Worm (Caenorhabditis elegans) whole organism, midembryonic: ENCODE results near the gene ZK945.7.

Experiments used
- T22C8.4 ChIP-seq: fragments of 200-800 bp; sonication (Bioruptor generic); IDR thresholded peaks from 2 replicates; pipeline ENCODE4 v1.3.6; 2022; ENCODE audit warnings: missing genetic modification characterization, missing compliant biosample characterization
- cog-1 ChIP-seq: sonication (generic microtip); optimal IDR thresholded peaks from 2 replicates; lab custom pipeline; 2016; ENCODE audit warnings: missing genetic modification characterization, missing compliant biosample characterization
- flt-1 ChIP-seq: fragments of 200-800 bp; sonication (Bioruptor generic); IDR thresholded peaks from 2 replicates; pipeline ENCODE4 v1.3.6; 2022; ENCODE audit warnings: missing genetic modification characterization, missing compliant biosample characterization
- klf-2 ChIP-seq: fragments of 200-800 bp; sonication (Bioruptor generic); conservative IDR thresholded peaks from 2 replicates; pipeline ENCODE4 v1.3.6; 2022; ENCODE audit warnings: missing genetic modification reagents, missing genetic modification characterization, missing compliant biosample characterization
- med-1 ChIP-seq: sonication (generic microtip); optimal IDR thresholded peaks from 2 replicates; lab custom pipeline; 2017; ENCODE audit warnings: missing genetic modification characterization, mild to moderate bottlenecking, missing compliant biosample characterization, antibody characterized with exemption, missing genetic modification reagents; ENCODE audit not compliant: insufficient read depth
- ref-1 ChIP-seq: fragments of 200-800 bp; sonication (Bioruptor generic); conservative IDR thresholded peaks from 2 replicates; pipeline ENCODE4 v1.3.6; 2022; ENCODE audit warnings: missing genetic modification reagents, missing genetic modification characterization, missing compliant biosample characterization
- tab-1 ChIP-seq: fragments of 200-800 bp; sonication (Bioruptor generic); IDR thresholded peaks from 2 replicates; pipeline ENCODE4 v1.3.6; 2022; ENCODE audit warnings: missing genetic modification characterization, missing compliant biosample characterization
- ztf-23 ChIP-seq: fragments of 200-800 bp; sonication (Bioruptor generic); IDR thresholded peaks from 2 replicates; pipeline ENCODE4 v1.3.6; 2022; ENCODE audit warnings: missing genetic modification reagents, missing genetic modification characterization, missing compliant biosample characterization
- ztf-29 ChIP-seq: fragments of 200-800 bp; sonication (Bioruptor generic); IDR thresholded peaks from 2 replicates; pipeline ENCODE4 v1.3.6; 2022; ENCODE audit warnings: missing genetic modification reagents, missing genetic modification characterization, missing compliant biosample characterization

ZK945.7 gene

ce11 chrII:10099072-10099471, 9.2 kb downstream of the ZK945.7 start:
- TF ChIP-seq ztf-23 (GFP tag; lab: Robert Waterston, UW) (no peak), ztf-29 (GFP tag; lab: Robert Waterston, UW) (no peak), tab-1 (GFP tag; lab: Robert Waterston, UW) (no peak), cog-1 (no peak), klf-2 (no peak), med-1 (GFP tag; lab: Kevin White, UChicago) (no peak), ref-1 (no peak), T22C8.4 (GFP tag; lab: Robert Waterston, UW) (no peak), flt-1 (GFP tag; lab: Robert Waterston, UW) (no peak)

ce11 chrII:10098428-10098827, 9.8 kb downstream of the ZK945.7 start:
- TF ChIP-seq cog-1 = no peak
- no peak for TF ChIP-seq ref-1
- TF ChIP-seq tab-1 (GFP tag; lab: Robert Waterston, UW) = no peak
- no peak for TF ChIP-seq med-1 (GFP tag; lab: Kevin White, UChicago)
- TF ChIP-seq flt-1 (GFP tag; lab: Robert Waterston, UW) = no peak
- no peak for TF ChIP-seq ztf-29 (GFP tag; lab: Robert Waterston, UW)
- no peak for TF ChIP-seq T22C8.4 (GFP tag; lab: Robert Waterston, UW)
- no peak for TF ChIP-seq ztf-23 (GFP tag; lab: Robert Waterston, UW)
- TF ChIP-seq klf-2 = no peak

ce11 chrII:10095224-10095623, 13.1 kb downstream of the ZK945.7 start:
- no peak for TF ChIP-seq cog-1
- no peak for TF ChIP-seq ztf-23 (GFP tag; lab: Robert Waterston, UW)

- TF ChIP-seq flt-1 (GFP tag; lab: Robert Waterston, UW) (no peak), ztf-29 (GFP tag; lab: Robert Waterston, UW) (no peak), ref-1 (no peak)
These were observed 13.9 kb downstream of the ZK945.7 start, which contains the start of gene lact-2 for ce11 chrII:10094190-10094923. TSS of gene lact-2 (plus strand) at chrII:10094873.

ce11 chrII:10093120-10093519, 15.2 kb downstream of the ZK945.7 start:
- TF ChIP-seq flt-1 (GFP tag; lab: Robert Waterston, UW) = no peak
- no peak for TF ChIP-seq ztf-23 (GFP tag; lab: Robert Waterston, UW)
- no peak for TF ChIP-seq ztf-29 (GFP tag; lab: Robert Waterston, UW)
- TF ChIP-seq klf-2 = no peak

- TF ChIP-seq T22C8.4 (GFP tag; lab: Robert Waterston, UW) (no peak), cog-1 (no peak), ref-1 (no peak), med-1 (GFP tag; lab: Kevin White, UChicago) (no peak), tab-1 (GFP tag; lab: Robert Waterston, UW) (no peak), ztf-23 (GFP tag; lab: Robert Waterston, UW) (no peak), ztf-29 (GFP tag; lab: Robert Waterston, UW) (no peak), flt-1 (GFP tag; lab: Robert Waterston, UW) (no peak), klf-2 (no peak)
These were observed 23.8 kb downstream of the ZK945.7 start for ce11 chrII:10084482-10084881.

- no peak for TF ChIP-seq ztf-23 (GFP tag; lab: Robert Waterston, UW)
- TF ChIP-seq flt-1 (GFP tag; lab: Robert Waterston, UW) = peak; percentile 46; the same call in 1 of the 2 replicates
These were observed 32.5 kb downstream of the ZK945.7 start for ce11 chrII:10075794-10076193.

ce11 chrII:10073986-10074385, 34.3 kb downstream of the ZK945.7 start:
- TF ChIP-seq T22C8.4 (GFP tag; lab: Robert Waterston, UW) = no peak
- TF ChIP-seq tab-1 (GFP tag; lab: Robert Waterston, UW) = no peak
- TF ChIP-seq flt-1 (GFP tag; lab: Robert Waterston, UW) = no peak
- no peak for TF ChIP-seq med-1 (GFP tag; lab: Kevin White, UChicago)
- TF ChIP-seq klf-2 = no peak
- no peak for TF ChIP-seq ztf-23 (GFP tag; lab: Robert Waterston, UW)
- no peak for TF ChIP-seq ztf-29 (GFP tag; lab: Robert Waterston, UW)
- TF ChIP-seq ref-1 = no peak
- TF ChIP-seq cog-1 = no peak

- TF ChIP-seq ztf-23 (GFP tag; lab: Robert Waterston, UW) (no peak), cog-1 (no peak), T22C8.4 (GFP tag; lab: Robert Waterston, UW) (no peak), ztf-29 (GFP tag; lab: Robert Waterston, UW) (no peak), ref-1 (no peak), med-1 (GFP tag; lab: Kevin White, UChicago) (no peak), klf-2 (no peak), flt-1 (GFP tag; lab: Robert Waterston, UW) (no peak), tab-1 (GFP tag; lab: Robert Waterston, UW) (no peak)
These were observed 40.5 kb downstream of the ZK945.7 start, which contains the start of gene die-1 for ce11 chrII:10067817-10068216. TSS of gene die-1 (minus strand) at chrII:10067917.

ce11 chrII:10065472-10065871, 42.8 kb downstream of the ZK945.7 start:
- TF ChIP-seq T22C8.4 (GFP tag; lab: Robert Waterston, UW) = no peak
- peak; percentile 46; the same call in 1 of the 2 replicates for TF ChIP-seq ztf-23 (GFP tag; lab: Robert Waterston, UW)
- 0 out of 2 replicates have a peak, but pooled peaks have one; percentile 22 for TF ChIP-seq ztf-29 (GFP tag; lab: Robert Waterston, UW)
- no peak for TF ChIP-seq klf-2
- TF ChIP-seq cog-1 = peak; percentile 41
- peak; percentile 69; the same call in 1 of the 2 replicates for TF ChIP-seq flt-1 (GFP tag; lab: Robert Waterston, UW)
- peak; percentile 36; the same call in 1 of the 2 replicates for TF ChIP-seq tab-1 (GFP tag; lab: Robert Waterston, UW)
